Worm (Caenorhabditis elegans) whole organism, L1 larva: Measurements from ENCODE around the gene vamp-8.

Source experiments
- C04F5.9 ChIP-seq: sonication (generic microtip); optimal IDR thresholded peaks from 2 replicates; lab custom pipeline; 2016; ENCODE audit warnings: missing genetic modification characterization, missing compliant biosample characterization
- C16A3.4 ChIP-seq: fragments of 150-350 bp; optimal IDR thresholded peaks from 2 replicates; lab custom pipeline; 2014; ENCODE audit warnings: missing biosample characterization, missing genetic modification characterization
- Y116A8C.19 ChIP-seq: sonication (generic microtip); optimal IDR thresholded peaks from 2 replicates; lab custom pipeline; 2016; ENCODE audit warnings: missing compliant biosample characterization, missing genetic modification characterization, borderline replicate concordance
- aha-1 ChIP-seq: fragments of 150-350 bp; optimal IDR thresholded peaks from 2 replicates; lab custom pipeline; 2014; ENCODE audit warnings: missing biosample characterization, missing genetic modification characterization
- aly-2 ChIP-seq: fragments of 150-350 bp; optimal IDR thresholded peaks from 2 replicates; lab custom pipeline; 2014; ENCODE audit warnings: missing biosample characterization, missing genetic modification characterization
- ama-1 ChIP-seq: fragments of 150-350 bp; optimal IDR thresholded peaks from 2 replicates; lab custom pipeline; 2014
- ceh-63 ChIP-seq: fragments of 200-800 bp; sonication (Bioruptor generic); optimal IDR thresholded peaks from 2 replicates; lab custom pipeline; 2018; ENCODE audit warnings: mild to moderate bottlenecking, missing genetic modification characterization, missing compliant biosample characterization
- ceh-8 ChIP-seq: fragments of 200-800 bp; sonication (Bioruptor generic); optimal IDR thresholded peaks from 2 replicates; lab custom pipeline; 2018; ENCODE audit warnings: mild to moderate bottlenecking, missing genetic modification characterization, moderate library complexity, missing compliant biosample characterization
- ceh-82 ChIP-seq, 3 experiments: fragments of 150-350 bp in 1 of 3; sonication (generic microtip) in 2 of 3; optimal IDR thresholded peaks; 2 replicates each; lab custom pipeline; 2014 to 2017; ENCODE audit warnings: missing biosample characterization in 3 of 3, missing genetic modification characterization in 3 of 3
- ceh-90 ChIP-seq: sonication (generic microtip); optimal IDR thresholded peaks from 2 replicates; lab custom pipeline; 2016; ENCODE audit warnings: missing genetic modification characterization, missing compliant biosample characterization
- ces-1 ChIP-seq: fragments of 150-350 bp; optimal IDR thresholded peaks from 2 replicates; lab custom pipeline; 2014; ENCODE audit warnings: missing biosample characterization, missing genetic modification reagents, missing genetic modification characterization
- dpl-1 ChIP-seq, 3 experiments: fragments of 150-350 bp in 2 of 3; sonication (generic microtip) in 1 of 3; optimal IDR thresholded peaks; 2 replicates each; lab custom pipeline; 2014 to 2017; ENCODE audit warnings: missing biosample characterization in 3 of 3, missing genetic modification characterization in 3 of 3, missing genetic modification reagents in 3 of 3
- efl-1 ChIP-seq, 4 experiments: fragments of 150-350 bp; optimal IDR thresholded peaks in 3 of 4; peaks in 1 of 4; 1 replicate in 1 of 4; 2 replicates in 3 of 4; lab custom pipeline; 2014; ENCODE audit warnings: missing biosample characterization in 2 of 4, missing genetic modification characterization in 2 of 4, missing genetic modification reagents in 2 of 4
- efl-3 ChIP-seq: fragments of 200-800 bp; sonication (Bioruptor generic); optimal IDR thresholded peaks from 2 replicates; lab custom pipeline; 2018; ENCODE audit warnings: mild to moderate bottlenecking, missing genetic modification characterization, missing compliant biosample characterization
- elt-2 ChIP-seq: sonication (generic microtip); optimal IDR thresholded peaks from 2 replicates; lab custom pipeline; 2016; ENCODE audit warnings: missing genetic modification characterization, mild to moderate bottlenecking, inconsistent platforms, missing compliant biosample characterization, missing genetic modification reagents
- elt-3 ChIP-seq, 6 experiments: fragments of 150-350 bp in 1 of 6; sonication (generic microtip); optimal IDR thresholded peaks; 2 replicates each; lab custom pipeline; 2017 to 2018; ENCODE audit warnings: missing biosample characterization in 6 of 6, missing genetic modification characterization in 6 of 6, inconsistent platforms in 1 of 6
- ets-5 ChIP-seq: fragments of 200-800 bp; sonication (Bioruptor generic); IDR thresholded peaks from 2 replicates; pipeline ENCODE4 v1.3.6; 2022; ENCODE audit warnings: missing genetic modification characterization, missing compliant biosample characterization
- fkh-4 ChIP-seq: sonication (generic microtip); optimal IDR thresholded peaks from 2 replicates; lab custom pipeline; 2016; ENCODE audit warnings: missing compliant biosample characterization, missing genetic modification characterization, borderline replicate concordance
- irx-1 ChIP-seq: sonication (generic microtip); optimal IDR thresholded peaks from 2 replicates; lab custom pipeline; 2016; ENCODE audit warnings: missing genetic modification characterization, missing compliant biosample characterization
- lin-13 ChIP-seq: fragments of 150-350 bp; optimal IDR thresholded peaks from 2 replicates; lab custom pipeline; 2014; ENCODE audit warnings: missing biosample characterization, missing genetic modification reagents, missing genetic modification characterization
- lin-39 ChIP-seq: fragments of 150-350 bp; optimal IDR thresholded peaks from 2 replicates; lab custom pipeline; 2014; ENCODE audit warnings: missing biosample characterization, missing genetic modification reagents, missing genetic modification characterization
- mab-9 ChIP-seq: fragments of 200-800 bp; sonication (Bioruptor generic); IDR thresholded peaks from 2 replicates; pipeline ENCODE4 v1.3.6; 2022; ENCODE audit warnings: missing genetic modification reagents, missing genetic modification characterization, missing compliant biosample characterization
- mdl-1 ChIP-seq, 2 experiments: fragments of 150-350 bp; optimal IDR thresholded peaks; 2 replicates each; lab custom pipeline; 2014 to 2017; ENCODE audit warnings: missing biosample characterization in 2 of 2, missing genetic modification characterization in 2 of 2, inconsistent platforms in 1 of 2
- mep-1 ChIP-seq: fragments of 150-350 bp; optimal IDR thresholded peaks from 2 replicates; lab custom pipeline; 2014; ENCODE audit warnings: missing biosample characterization, missing genetic modification characterization
- nhr-11 ChIP-seq: fragments of 150-350 bp; optimal IDR thresholded peaks from 2 replicates; lab custom pipeline; 2014; ENCODE audit warnings: missing biosample characterization, missing genetic modification characterization
- nhr-12 ChIP-seq: sonication (generic microtip); optimal IDR thresholded peaks from 2 replicates; lab custom pipeline; 2017; ENCODE audit warnings: missing biosample characterization, missing genetic modification characterization
- nhr-20 ChIP-seq: sonication (generic microtip); optimal IDR thresholded peaks from 2 replicates; lab custom pipeline; 2016; ENCODE audit warnings: mild to moderate bottlenecking, missing genetic modification characterization, missing compliant biosample characterization
- nhr-28 ChIP-seq: fragments of 150-350 bp; optimal IDR thresholded peaks from 2 replicates; lab custom pipeline; 2014; ENCODE audit warnings: missing biosample characterization, missing genetic modification characterization
- nhr-77 ChIP-seq: fragments of 150-350 bp; optimal IDR thresholded peaks from 2 replicates; lab custom pipeline; 2014; ENCODE audit warnings: missing biosample characterization, missing genetic modification characterization
- nhr-85 ChIP-seq: sonication (generic microtip); peaks from one replicate; lab custom pipeline; 2016; ENCODE audit warnings: missing genetic modification characterization, inconsistent platforms, missing compliant biosample characterization
- pag-3 ChIP-seq: sonication (generic microtip); optimal IDR thresholded peaks from 2 replicates; lab custom pipeline; 2017; ENCODE audit warnings: missing genetic modification characterization, mild to moderate bottlenecking, missing compliant biosample characterization, antibody characterized with exemption, borderline replicate concordance; ENCODE audit not compliant: insufficient read depth
- pax-3 ChIP-seq: fragments of 200-800 bp; sonication (Bioruptor generic); optimal IDR thresholded peaks from 2 replicates; lab custom pipeline; 2018; ENCODE audit warnings: mild to moderate bottlenecking, missing genetic modification characterization, moderate library complexity, missing compliant biosample characterization
- pqm-1 ChIP-seq: sonication (generic microtip); optimal IDR thresholded peaks from 3 replicates; lab custom pipeline; 2017; ENCODE audit warnings: missing biosample characterization, missing genetic modification characterization
- rnt-1 ChIP-seq: sonication (generic microtip); optimal IDR thresholded peaks from 2 replicates; lab custom pipeline; 2016; ENCODE audit warnings: mild to moderate bottlenecking, missing genetic modification characterization, moderate library complexity, missing compliant biosample characterization
- snpc-4 ChIP-seq: fragments of 150-350 bp; optimal IDR thresholded peaks from 2 replicates; lab custom pipeline; 2014; ENCODE audit warnings: missing biosample characterization, missing genetic modification characterization
- snu-23 ChIP-seq: sonication (generic microtip); optimal IDR thresholded peaks from 2 replicates; lab custom pipeline; 2016; ENCODE audit warnings: missing genetic modification characterization, missing compliant biosample characterization
- sptf-1 ChIP-seq: fragments of 150-350 bp; optimal IDR thresholded peaks from 2 replicates; lab custom pipeline; 2014; ENCODE audit warnings: missing biosample characterization, missing genetic modification characterization
- tbx-2 ChIP-seq: sonication (generic microtip); optimal IDR thresholded peaks from 2 replicates; lab custom pipeline; 2016; ENCODE audit warnings: missing genetic modification characterization, missing compliant biosample characterization
- tlp-1 ChIP-seq: fragments of 150-350 bp; optimal IDR thresholded peaks from 2 replicates; lab custom pipeline; 2014; ENCODE audit warnings: missing biosample characterization, missing genetic modification characterization
- unc-130 ChIP-seq: fragments of 150-350 bp; optimal IDR thresholded peaks from 2 replicates; lab custom pipeline; 2017; ENCODE audit warnings: missing biosample characterization, missing genetic modification characterization, inconsistent platforms
- unc-62 ChIP-seq: fragments of 150-350 bp; optimal IDR thresholded peaks from 2 replicates; lab custom pipeline; 2014; ENCODE audit warnings: missing biosample characterization, missing genetic modification reagents, missing genetic modification characterization
- vab-15 ChIP-seq: sonication (generic microtip); optimal IDR thresholded peaks from 2 replicates; lab custom pipeline; 2017; ENCODE audit warnings: missing genotype, mild to moderate bottlenecking, missing genetic modification characterization, missing compliant biosample characterization
- ztf-11 ChIP-seq, 2 experiments: sonication (generic microtip); optimal IDR thresholded peaks; 2 replicates each; lab custom pipeline; 2016 to 2017; ENCODE audit warnings: missing genetic modification characterization in 2 of 2, missing biosample characterization in 1 of 2, missing compliant biosample characterization in 1 of 2
- ztf-4 ChIP-seq: fragments of 150-350 bp; optimal IDR thresholded peaks from 2 replicates; lab custom pipeline; 2014; ENCODE audit warnings: missing biosample characterization, missing genetic modification characterization

vamp-8 gene

DNA sequence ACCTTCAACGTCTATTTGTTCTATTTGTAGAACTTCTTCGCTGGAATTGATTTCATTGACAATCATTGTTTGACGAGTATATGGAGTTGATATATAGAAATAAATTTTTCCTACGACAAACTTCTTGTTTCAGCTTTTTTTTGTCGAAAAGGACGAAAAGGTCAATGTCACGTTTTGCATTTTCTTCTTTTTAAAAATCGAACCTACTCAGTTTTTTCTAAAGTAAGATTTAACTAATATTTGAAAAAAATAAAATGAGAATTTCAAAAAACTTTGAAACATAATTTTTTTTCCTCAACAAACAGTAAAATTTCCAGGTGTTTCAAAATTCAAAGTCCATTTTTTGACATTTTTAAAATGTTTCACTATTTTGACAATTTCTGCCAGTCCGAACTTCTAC is 28.7 kb downstream of the vamp-8 start, which contains the start of gene H08M01.1:
H08M01.1 (minus strand) TSS at position 101 of the 400 bp plus-strand sequence.
- TF ChIP-seq Y116A8C.19 (tag; lab: Kevin White, UChicago), result no peak

ce11 chrIV:13834394-13835129 is 30.4 kb downstream of the vamp-8 start:
- TF ChIP-seq unc-62 (GFP tag; lab: Kevin White, UChicago) (no peak), lin-13 (GFP tag; lab: Kevin White, UChicago) (no peak), C04F5.9 (tag; lab: Kevin White, UChicago) (no peak), nhr-85 (tag; lab: Kevin White, UChicago) (peak; percentile 66), efl-1 (optimal IDR thresholded peaks at IDR 0.05; lab: Kevin White, UChicago) (no peak), efl-1 (GFP tag; optimal IDR thresholded peaks at IDR 0.05 in 1 of 2; lab: Kevin White, UChicago) (peak in 1 of 2 experiments; percentile 61)

DNA sequence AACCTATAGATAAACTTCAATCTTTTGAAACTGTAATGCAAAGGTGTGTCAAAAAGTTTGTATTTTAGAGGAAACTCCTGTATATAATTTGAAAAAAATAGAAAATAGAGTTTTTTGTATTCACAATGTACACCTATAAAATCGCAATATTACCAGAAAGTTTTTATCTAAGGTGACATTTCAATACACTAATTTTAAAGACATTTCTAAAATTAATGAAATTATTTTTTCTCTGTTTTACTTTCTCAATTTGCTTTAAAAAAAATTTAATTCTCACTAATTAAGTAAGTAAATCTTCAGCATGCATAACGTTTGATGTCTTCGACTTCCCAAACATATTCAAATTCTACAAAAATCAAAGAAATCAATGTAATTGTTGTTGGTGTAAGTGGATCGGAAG is 37.4 kb downstream of the vamp-8 start, which contains the start of gene rga-5:
rga-5 (plus strand) TSS at position 301 of the 400 bp plus-strand sequence.
- TF ChIP-seq ceh-82 (tag; optimal IDR thresholded peaks at IDR 0.05; lab: Kevin White, UChicago), result no peak
- TF ChIP-seq nhr-28 (tag; lab: Kevin White, UChicago), result no peak
- no peak for TF ChIP-seq snu-23 (GFP tag; lab: Kevin White, UChicago)
- no peak for TF ChIP-seq nhr-12
- TF ChIP-seq C16A3.4 (tag; lab: Kevin White, UChicago), result no peak
- no peak for TF ChIP-seq dpl-1 (GFP tag; optimal IDR thresholded peaks at IDR 0.05; lab: Kevin White, UChicago)
- TF ChIP-seq nhr-77 (tag; lab: Kevin White, UChicago), result no peak
- no peak for TF ChIP-seq fkh-4 (tag; lab: Kevin White, UChicago)
- no peak for TF ChIP-seq elt-2 (tag; lab: Kevin White, UChicago)
- no peak for TF ChIP-seq pqm-1 (tag; lab: Kevin White, UChicago)
- no peak for TF ChIP-seq irx-1
- TF ChIP-seq mab-9, result no peak
- no peak for TF ChIP-seq pag-3 (tag; lab: Kevin White, UChicago)
- no peak for TF ChIP-seq nhr-20 (tag; lab: Kevin White, UChicago)
- TF ChIP-seq sptf-1 (tag; lab: Kevin White, UChicago), result no peak
- TF ChIP-seq elt-3 (tag; optimal IDR thresholded peaks at IDR 0.05; lab: Kevin White, UChicago), result no peak
- TF ChIP-seq lin-39, result no peak

DNA sequence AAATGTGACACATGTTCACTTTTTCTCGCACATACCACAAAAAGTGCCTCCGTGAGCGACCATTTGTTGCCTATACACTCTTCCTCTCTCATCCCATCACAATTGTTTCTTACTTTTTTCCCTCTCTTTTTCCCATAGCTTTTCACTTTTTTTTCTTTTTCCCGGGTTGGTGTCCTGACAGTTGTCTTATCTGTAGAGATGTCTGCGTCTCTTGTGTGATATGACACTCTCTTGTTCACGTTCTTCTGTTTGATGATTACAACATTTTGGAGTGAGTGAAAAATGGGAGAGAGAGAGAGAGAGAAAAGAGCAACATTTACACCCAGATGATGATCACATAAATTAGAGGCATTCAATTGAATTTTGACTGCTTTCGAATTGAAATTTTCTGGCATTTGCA is 38.6 kb downstream of the vamp-8 start:
- TF ChIP-seq nhr-77 (tag; lab: Kevin White, UChicago) (no peak), lin-13 (GFP tag; lab: Kevin White, UChicago) (no peak), nhr-28 (tag; lab: Kevin White, UChicago) (no peak), ztf-4 (tag; lab: Kevin White, UChicago) (peak; percentile 24), ama-1 (no peak), ceh-63 (GFP tag; lab: Kevin White, UChicago) (no peak), pax-3 (tag; lab: Kevin White, UChicago) (no peak), fkh-4 (tag; lab: Kevin White, UChicago) (no peak), mab-9 (no peak), sptf-1 (tag; lab: Kevin White, UChicago) (no peak), nhr-12 (no peak), unc-130 (peak; percentile 18), nhr-85 (tag; lab: Kevin White, UChicago) (no peak), rnt-1 (tag; lab: Kevin White, UChicago) (peak; percentile 87), aha-1 (tag; lab: Kevin White, UChicago) (no peak), lin-39 (peak; percentile 11), nhr-20 (tag; lab: Kevin White, UChicago) (peak; percentile 63), efl-3 (GFP tag; lab: Kevin White, UChicago) (no peak), ceh-90 (tag; lab: Kevin White, UChicago) (no peak), mdl-1 (tag; optimal IDR thresholded peaks at IDR 0.05; lab: Kevin White, UChicago) (peak in 1 of 2 experiments; percentile 47), ceh-8 (GFP tag; lab: Kevin White, UChicago) (no peak), tlp-1 (tag; lab: Kevin White, UChicago) (no peak), pag-3 (tag; lab: Kevin White, UChicago) (peak; percentile 76), snpc-4 (tag; lab: Kevin White, UChicago) (no peak), tbx-2 (tag; lab: Kevin White, UChicago) (peak; percentile 23), mep-1 (tag; lab: Kevin White, UChicago) (peak; percentile 17), aly-2 (tag; lab: Kevin White, UChicago) (no peak), nhr-11 (tag; lab: Kevin White, UChicago) (no peak), ets-5 (GFP tag; lab: Robert Waterston, UW) (no peak), ces-1 (no peak), ztf-11 (tag; optimal IDR thresholded peaks at IDR 0.05; lab: Kevin White, UChicago) (no peak), vab-15 (tag; lab: Kevin White, UChicago) (no peak)
